Fruit fly (Drosophila melanogaster): ENCODE results near the gene Hers.

Gene Hers

DNA sequence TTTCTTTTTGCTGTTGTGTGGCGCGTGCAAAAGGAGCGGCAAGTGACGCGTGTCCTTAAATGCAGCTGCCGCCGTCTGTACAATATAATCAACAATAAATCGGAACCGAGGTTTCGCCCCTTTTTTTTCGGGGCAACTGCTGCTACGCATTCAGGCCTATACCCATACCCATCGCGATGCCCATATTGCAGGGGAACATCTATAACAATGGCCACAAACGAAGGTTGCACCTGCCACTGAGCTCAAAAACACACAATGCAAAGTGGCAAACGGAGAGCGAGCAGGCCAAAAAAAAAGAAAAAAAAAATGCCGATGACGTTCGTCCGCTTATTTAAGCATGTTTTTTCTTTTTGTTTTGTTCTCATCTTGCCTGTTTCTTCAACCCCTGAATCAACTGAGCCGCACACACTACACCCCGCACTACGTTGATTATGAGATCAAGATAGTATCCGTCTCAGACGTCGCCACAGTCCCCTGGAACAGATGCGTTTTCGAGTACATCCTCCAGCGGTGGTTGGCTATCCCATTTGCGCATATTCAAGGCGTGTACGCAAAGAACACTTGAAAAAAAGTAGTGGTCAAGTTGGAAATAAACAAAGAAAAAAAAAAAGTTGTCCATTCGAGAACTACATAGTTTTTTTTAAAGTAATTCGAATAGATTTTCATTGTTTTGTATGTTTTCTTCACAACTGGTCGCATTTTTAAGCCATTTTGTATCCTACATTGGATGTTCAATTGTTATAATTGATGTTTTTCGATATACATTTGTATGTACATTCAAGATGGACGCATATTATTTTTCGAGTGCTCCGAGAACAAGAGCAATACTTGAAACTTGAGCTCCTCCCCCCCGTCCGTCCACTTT lies 23.3 kb upstream of the Hers start (continued):
- TF ChIP-seq CG4424 (GFP tag; optimal IDR thresholded peaks at IDR 0.05) = peak; percentile 24
- peak; percentile 6 for TF ChIP-seq CG6813 (GFP tag; optimal IDR thresholded peaks at IDR 0.05)
- peak; percentile 59 for TF ChIP-seq CG9727 (GFP tag; optimal IDR thresholded peaks at IDR 0.05)
- peak; percentile 48 for TF ChIP-seq CG18262 (tag; optimal IDR thresholded peaks at IDR 0.05)
- no peak for TF ChIP-seq CG1233 (GFP tag; optimal IDR thresholded peaks at IDR 0.05)
- no peak for TF ChIP-seq CG14860 (GFP tag; IDR thresholded peaks at IDR 0.05; ENCODE audit: partially characterized antibody)
- TF ChIP-seq fd96Cb (tag; optimal IDR thresholded peaks at IDR 0.05) = peak; percentile 24
- TF ChIP-seq ken (GFP tag; IDR thresholded peaks at IDR 0.05) = no peak
- no peak for TF ChIP-seq Dp (GFP tag; optimal IDR thresholded peaks at IDR 0.05)
- peak; percentile 93 for TF ChIP-seq ac (GFP tag; optimal IDR thresholded peaks at IDR 0.05)
- TF ChIP-seq pros (GFP tag; optimal IDR thresholded peaks at IDR 0.05) = peak; percentile 94
- TF ChIP-seq Doc3 (GFP tag; IDR thresholded peaks at IDR 0.05; ENCODE audit: partially characterized antibody) = no peak
- no peak for TF ChIP-seq sd (tag; optimal IDR thresholded peaks at IDR 0.05)
- peak; percentile 22 for TF ChIP-seq CG13775 (GFP tag; optimal IDR thresholded peaks at IDR 0.05)
- TF ChIP-seq CG12391 (tag; optimal IDR thresholded peaks at IDR 0.05) = peak; percentile 10
- TF ChIP-seq ttk (GFP tag; IDR thresholded peaks at IDR 0.05) = no peak
- TF ChIP-seq prd (optimal IDR thresholded peaks at IDR 0.05) = no peak
- TF ChIP-seq prd (GFP tag; IDR thresholded peaks at IDR 0.05) = no peak
- TF ChIP-seq CG6689 (GFP tag; IDR thresholded peaks at IDR 0.05) = no peak
- TF ChIP-seq Dad (GFP tag; optimal IDR thresholded peaks at IDR 0.05) = no peak
- no peak for TF ChIP-seq ato (GFP tag; IDR thresholded peaks at IDR 0.05; ENCODE audit: partially characterized antibody)
- TF ChIP-seq CG11696 (GFP tag; IDR thresholded peaks at IDR 0.05) = no peak
- no peak for TF ChIP-seq Elba2 (GFP tag; optimal IDR thresholded peaks at IDR 0.05)
- no peak for TF ChIP-seq CG4730 (GFP tag; IDR thresholded peaks at IDR 0.05)
- TF ChIP-seq Pdp1 (GFP tag; optimal IDR thresholded peaks at IDR 0.05) = peak in 1 of 2 experiments; percentile 0
- no peak for TF ChIP-seq CG15479 (GFP tag; optimal IDR thresholded peaks at IDR 0.05)
- TF ChIP-seq Hsf (GFP tag; optimal IDR thresholded peaks at IDR 0.05) = peak; percentile 14
- no peak for TF ChIP-seq CrebB (tag; optimal IDR thresholded peaks at IDR 0.05)
- TF ChIP-seq sens (GFP tag) = peak; percentile 91
- TF ChIP-seq chif (GFP tag; optimal IDR thresholded peaks at IDR 0.05) = peak in 1 of 2 experiments; percentile 35
- no peak for TF ChIP-seq usp (GFP tag; optimal IDR thresholded peaks at IDR 0.05)
- peak; percentile 3 for TF ChIP-seq Ssrp (tag; optimal IDR thresholded peaks at IDR 0.05)
- peak; percentile 9 for TF ChIP-seq Chrac-16 (GFP tag; optimal IDR thresholded peaks at IDR 0.05)
- TF ChIP-seq Drgx (GFP tag; IDR thresholded peaks at IDR 0.05) = no peak
- peak; percentile 49 for TF ChIP-seq CG14710 (tag; optimal IDR thresholded peaks at IDR 0.05)
- no peak for TF ChIP-seq CG12104 (GFP tag; optimal IDR thresholded peaks at IDR 0.05)
- TF ChIP-seq CG12219 (GFP tag; optimal IDR thresholded peaks at IDR 0.05) = no peak
- peak; percentile 8 for TF ChIP-seq CG30403 (GFP tag; optimal IDR thresholded peaks at IDR 0.05)
- TF ChIP-seq bsh (GFP tag; optimal IDR thresholded peaks at IDR 0.05) = peak in 1 of 2 experiments; percentile 3
- no peak for TF ChIP-seq Taf1 (GFP tag; IDR thresholded peaks at IDR 0.05)
- peak; percentile 69 for TF ChIP-seq D (optimal IDR thresholded peaks at IDR 0.05)
- TF ChIP-seq D (GFP tag; optimal IDR thresholded peaks at IDR 0.05) = no peak
- peak; percentile 51 for TF ChIP-seq Med (GFP tag)
- TF ChIP-seq zf30C (GFP tag; optimal IDR thresholded peaks at IDR 0.05) = peak; percentile 91
- no peak for TF ChIP-seq aop (GFP tag; IDR thresholded peaks at IDR 0.05)
- peak; percentile 51 for TF ChIP-seq CG10979 (tag; optimal IDR thresholded peaks at IDR 0.05)
- peak; percentile 43 for TF ChIP-seq CG17359 (tag; optimal IDR thresholded peaks at IDR 0.05)
- peak in 1 of 3 experiments; percentile 65 for TF ChIP-seq lola (GFP tag; optimal IDR thresholded peaks at IDR 0.05)
- no peak for TF ChIP-seq Nf-YA (GFP tag; IDR thresholded peaks at IDR 0.05)
